Worm (Caenorhabditis elegans) whole organism, dauer: ENCODE results near the gene F07E5.12.

Experiments used
- unc-62 ChIP-seq: sonication (generic microtip); optimal IDR thresholded peaks from 2 replicates; lab custom pipeline; 2017; ENCODE audit warnings: missing biosample characterization, missing genetic modification reagents, missing genetic modification characterization

F07E5.12 gene

DNA sequence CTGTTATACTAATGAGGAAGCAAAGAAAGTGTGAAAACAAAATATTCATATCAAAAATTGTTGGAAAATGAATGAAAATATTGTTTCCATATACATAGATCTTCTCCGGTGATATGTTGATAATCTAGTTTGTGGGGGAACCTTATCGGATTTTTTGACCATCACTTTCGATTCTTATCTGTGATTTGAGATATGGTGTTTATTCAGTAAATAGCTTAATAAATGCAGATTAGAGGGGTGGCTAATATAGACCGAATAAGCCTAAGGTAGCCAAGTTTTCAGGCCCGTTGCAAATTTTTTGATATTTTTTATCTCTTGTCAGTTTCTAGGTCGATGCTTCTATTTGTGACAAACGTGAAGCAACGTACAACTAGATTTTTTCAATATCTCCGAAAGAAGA lies 3.7 kb downstream of the F07E5.12 start, which contains the start of gene F07E5.7:
Gene F07E5.7, minus strand, starts transcription at position 101 of the 400 bp plus-strand sequence.
- no peak for TF ChIP-seq unc-62 (GFP tag; lab: Kevin White, UChicago)

ce11 chrII:2075513-2075912 lies 7.7 kb downstream of the F07E5.12 start, which contains the start of gene F07E5.8:
TSS of gene F07E5.8 (minus strand) at chrII:2075613.
- TF ChIP-seq unc-62 (GFP tag; lab: Kevin White, UChicago), result no peak

DNA sequence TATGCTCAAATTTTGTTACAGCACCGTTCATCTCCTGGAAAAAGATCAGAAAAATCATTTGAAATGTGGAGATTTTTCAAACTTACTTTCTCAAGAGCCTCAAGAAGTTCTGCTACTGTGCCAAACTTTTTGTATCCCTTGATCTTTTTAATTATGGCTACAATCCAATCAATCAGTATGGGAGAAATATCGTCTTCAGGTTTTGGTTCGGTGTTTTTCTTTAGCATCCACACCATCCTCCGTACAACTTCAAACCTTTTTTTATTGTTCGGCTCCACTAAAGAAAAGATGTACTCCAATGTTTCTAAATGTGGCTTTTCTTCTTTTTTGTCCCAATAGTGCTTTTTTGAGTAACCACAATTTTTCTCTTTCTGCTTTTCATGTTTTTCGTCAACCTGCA lies 8.7 kb downstream of the F07E5.12 start:
- TF ChIP-seq unc-62 (GFP tag; lab: Kevin White, UChicago), result no peak

DNA sequence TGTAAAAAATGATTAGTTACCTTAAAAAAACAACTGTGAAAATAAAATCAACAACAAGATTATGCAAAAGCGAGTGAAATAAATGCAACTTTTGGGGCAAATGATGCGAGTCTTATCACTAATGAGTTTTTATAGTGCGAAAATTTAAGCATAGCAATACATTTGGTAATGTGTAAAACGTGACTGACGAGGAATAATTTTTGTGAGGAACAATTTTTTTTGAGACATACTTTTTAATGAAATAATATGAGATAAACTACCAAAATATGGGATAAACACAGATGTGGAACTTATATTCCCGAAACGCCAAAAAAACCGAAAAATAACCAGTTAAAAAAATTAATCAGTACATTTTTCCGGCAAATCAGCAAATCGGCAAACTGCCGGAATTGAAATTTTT lies 12.7 kb downstream of the F07E5.12 start, which contains the start of gene F07E5.9:
Gene F07E5.9, minus strand, starts transcription at position 101 of the 400 bp plus-strand sequence.
- no peak for TF ChIP-seq unc-62 (GFP tag; lab: Kevin White, UChicago)

ce11 chrII:2081257-2081656 lies 13.5 kb downstream of the F07E5.12 start, which contains the start of gene T16A1.4:
TSS of gene T16A1.4 (plus strand) at chrII:2081557.
- no peak for TF ChIP-seq unc-62 (GFP tag; lab: Kevin White, UChicago)

DNA sequence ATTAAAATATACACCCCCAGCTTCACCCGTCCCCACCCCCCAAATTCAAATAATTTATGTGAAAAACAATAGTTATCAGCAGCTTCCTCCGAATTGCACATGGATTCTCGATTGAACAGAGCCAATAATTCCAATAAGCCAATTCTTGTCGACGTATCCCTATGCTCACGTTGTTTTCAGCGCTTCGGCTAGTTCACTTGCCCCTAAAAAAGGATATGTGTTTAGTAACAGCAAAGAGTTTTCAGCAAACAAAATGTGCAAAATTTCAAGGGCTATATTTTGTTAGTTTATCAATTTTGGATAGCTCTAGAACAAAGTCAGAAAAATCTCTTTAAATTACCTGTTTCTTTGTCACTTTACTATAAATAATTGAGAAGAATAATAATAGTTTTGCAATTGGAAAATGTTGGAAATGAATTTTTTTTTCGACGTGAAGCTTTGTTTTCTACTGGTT lies 16.0 kb downstream of the F07E5.12 start, which contains the start of the genes T16A1.5 and fbxc-49:
Gene T16A1.5, minus strand, starts transcription at position 101 of the 454 bp plus-strand sequence.
Gene fbxc-49, plus strand, starts transcription at position 404 of the 454 bp plus-strand sequence.
- no peak for TF ChIP-seq unc-62 (GFP tag; lab: Kevin White, UChicago)

ce11 chrII:2087206-2087605 lies 19.4 kb downstream of the F07E5.12 start:
- TF ChIP-seq unc-62 (GFP tag; lab: Kevin White, UChicago), result no peak

ce11 chrII:2090605-2091004 lies 22.8 kb downstream of the F07E5.12 start, which contains the start of gene trpl-5:
TSS of gene trpl-5 (minus strand) at chrII:2090636.
- no peak for TF ChIP-seq unc-62 (GFP tag; lab: Kevin White, UChicago)

- TF ChIP-seq unc-62 (GFP tag; lab: Kevin White, UChicago), result no peak
These were observed 24.2 kb downstream of the F07E5.12 start, which contains the start of gene T16A1.10 for ce11 chrII:2091972-2092371. TSS of gene T16A1.10 (minus strand) at chrII:2092094.

ce11 chrII:2093456-2093926 lies 25.7 kb downstream of the F07E5.12 start, which contains the start of gene fbxb-37:
TSS of gene fbxb-37 (minus strand) at chrII:2093876.
- TF ChIP-seq unc-62 (GFP tag; lab: Kevin White, UChicago), result no peak

ce11 chrII:2094924-2095650 lies 27.3 kb downstream of the F07E5.12 start, which contains the start of gene T16A1.2:
TSS of gene T16A1.2 (plus strand) at chrII:2095600.
- TF ChIP-seq unc-62 (GFP tag; lab: Kevin White, UChicago), result no peak

- TF ChIP-seq unc-62 (GFP tag; lab: Kevin White, UChicago), result no peak
These were observed 31.6 kb downstream of the F07E5.12 start, which contains the start of gene math-42 for ce11 chrII:2099139-2099976. TSS of gene math-42 (plus strand) at chrII:2099926.

- no peak for TF ChIP-seq unc-62 (GFP tag; lab: Kevin White, UChicago)
These were observed 40.5 kb downstream of the F07E5.12 start, which contains the start of gene R52.4 for ce11 chrII:2108295-2108694. TSS of gene R52.4 (minus strand) at chrII:2108395.

DNA sequence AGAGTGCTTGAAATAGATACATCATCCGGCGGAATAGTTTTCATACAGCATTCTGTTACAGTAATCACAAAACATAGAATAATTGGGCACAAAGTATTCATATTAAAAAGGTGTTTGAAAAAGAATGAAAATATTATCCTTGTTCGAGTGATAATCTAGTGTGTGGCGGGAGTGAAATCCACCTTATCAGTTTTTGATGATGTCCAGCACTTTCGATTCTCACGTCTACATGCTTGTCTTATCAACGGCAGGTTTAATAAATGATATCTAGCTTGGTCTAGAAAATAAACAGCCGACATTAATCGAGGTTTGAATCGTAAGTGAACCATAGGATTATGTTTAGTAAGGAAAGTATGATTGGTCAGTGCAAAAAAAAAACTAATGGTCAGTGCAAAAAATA lies 42.2 kb downstream of the F07E5.12 start, which contains the start of gene R52.5:
Gene R52.5, minus strand, starts transcription at position 101 of the 400 bp plus-strand sequence.
- TF ChIP-seq unc-62 (GFP tag; lab: Kevin White, UChicago), result no peak

- TF ChIP-seq unc-62 (GFP tag; lab: Kevin White, UChicago), result no peak
These were observed 45.2 kb downstream of the F07E5.12 start, which contains the start of gene R52.6 for ce11 chrII:2112948-2113347. TSS of gene R52.6 (minus strand) at chrII:2113048.
